Worm (Caenorhabditis elegans) whole organism, L3 larva: ENCODE measurements around the gene F13B12.1.

ENCODE experiments used
- R02D3.7 ChIP-seq: fragments of 150-350 bp; optimal IDR thresholded peaks from 2 replicates; lab custom pipeline; 2014; ENCODE audit warnings: missing biosample characterization, missing genetic modification characterization
- lin-15B ChIP-seq: fragments of 150-350 bp; optimal IDR thresholded peaks from 2 replicates; lab custom pipeline; 2014; ENCODE audit warnings: missing biosample characterization, missing genetic modification characterization
- nhr-28 ChIP-seq: fragments of 150-350 bp; optimal IDR thresholded peaks from 2 replicates; lab custom pipeline; 2014; ENCODE audit warnings: missing biosample characterization, missing genetic modification characterization
- skn-1 ChIP-seq: fragments of 150-350 bp; optimal IDR thresholded peaks from 2 replicates; lab custom pipeline; 2014; ENCODE audit warnings: missing biosample characterization, missing genetic modification characterization
- snpc-4 ChIP-seq: fragments of 150-350 bp; optimal IDR thresholded peaks from 2 replicates; lab custom pipeline; 2014; ENCODE audit warnings: missing biosample characterization, missing genetic modification characterization
- unc-39 ChIP-seq: sonication (generic microtip); optimal IDR thresholded peaks from 4 replicates; lab custom pipeline; 2017; ENCODE audit warnings: missing biosample characterization, missing genetic modification characterization

ce11 chrIV:10453001-10453400 is 28.6 kb upstream of the F13B12.1 start, which contains the start of gene F01D4.8:
- TF ChIP-seq lin-15B (tag; lab: Kevin White, UChicago) (no peak), snpc-4 (tag; lab: Kevin White, UChicago) (no peak), nhr-28 (no peak), skn-1 (tag; lab: Kevin White, UChicago) (no peak), unc-39 (tag; lab: Kevin White, UChicago) (no peak), R02D3.7 (tag; lab: Kevin White, UChicago) (no peak)
